Worm (Caenorhabditis elegans): ENCODE data around the gene M03F4.6.

Gene M03F4.6

DNA sequence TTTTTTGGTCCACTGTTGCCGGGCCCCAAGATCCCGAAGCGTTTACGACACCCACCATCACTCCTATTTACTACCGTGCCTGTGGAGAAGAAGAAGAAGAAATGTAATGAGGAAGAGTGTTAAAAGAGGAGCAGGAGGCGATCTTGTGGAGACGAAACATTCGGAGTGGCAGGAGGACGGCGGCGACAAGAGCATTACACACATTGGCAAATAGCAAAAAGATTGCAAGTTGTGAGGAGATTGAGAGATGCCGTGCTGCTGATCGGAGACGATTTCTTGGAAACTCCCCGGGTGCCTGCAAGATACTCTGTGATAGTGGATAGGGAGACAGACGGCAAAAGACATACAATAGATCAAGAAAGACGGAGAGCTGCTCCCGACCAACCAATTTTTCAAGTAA, 11.9 kb downstream of the M03F4.6 start, which contains the start of gene M03F4.4 (continued):
- TF ChIP-seq nhr-71 (tag; optimal IDR thresholded peaks at IDR 0.05), result peak; percentile 94
- no peak for TF ChIP-seq hlh-17 (GFP tag; optimal IDR thresholded peaks at IDR 0.05; ENCODE audit: borderline replicate concordance)

DNA sequence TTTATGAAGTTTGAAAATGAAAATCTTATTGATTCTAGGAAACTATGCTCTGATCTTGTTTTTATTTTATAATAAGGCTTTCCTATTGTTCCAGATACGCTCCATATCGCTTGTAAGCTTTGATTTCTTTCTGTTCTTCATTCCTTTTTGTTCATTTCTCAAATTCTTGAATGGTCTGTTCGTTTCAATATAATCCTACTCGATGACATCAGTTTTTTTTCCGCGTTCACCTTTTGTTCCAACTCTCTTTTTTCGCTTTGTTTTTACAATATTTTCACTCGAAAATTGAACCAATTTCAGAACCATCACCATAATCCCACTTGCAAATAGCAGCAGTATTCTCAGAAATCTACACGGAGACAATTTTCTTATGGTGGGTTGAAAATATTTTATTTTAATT, 21.4 kb downstream of the M03F4.6 start, which contains the start of gene tyra-3:
Gene tyra-3, plus strand, starts transcription at position 301 of the 400 bp plus-strand sequence.
- TF ChIP-seq unc-62 (GFP tag; optimal IDR thresholded peaks at IDR 0.05) (no peak), mep-1 (tag; optimal IDR thresholded peaks at IDR 0.05) (no peak), nhr-28 (tag; optimal IDR thresholded peaks at IDR 0.05) (no peak), pax-3 (tag; optimal IDR thresholded peaks at IDR 0.05) (no peak)

DNA sequence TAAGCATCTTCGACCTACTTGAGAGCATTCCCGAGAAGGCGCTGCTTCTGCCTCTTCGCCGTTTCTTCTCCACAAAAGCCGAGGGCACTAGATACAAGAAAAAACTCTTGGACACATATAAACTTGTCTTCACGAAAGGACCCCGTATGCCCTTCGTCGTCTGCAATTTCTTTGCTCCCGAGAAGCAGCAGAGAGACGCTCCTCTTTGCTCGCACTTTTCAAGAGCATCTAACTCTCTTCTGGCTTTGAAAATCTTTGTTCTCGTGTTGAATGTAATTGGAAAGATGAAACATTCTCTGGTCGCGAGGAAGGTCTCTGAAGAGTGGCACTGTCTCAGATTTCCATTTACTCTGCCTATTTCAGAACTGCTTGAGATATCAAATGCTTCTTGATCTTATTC, 30.1 kb downstream of the M03F4.6 start:
- TF ChIP-seq lin-14 (GFP tag; optimal IDR thresholded peaks at IDR 0.05), result peak; percentile 21
- TF ChIP-seq fkh-10 (GFP tag; optimal IDR thresholded peaks at IDR 0.05), result peak; percentile 71
- no peak for TF ChIP-seq nhr-77 (tag; optimal IDR thresholded peaks at IDR 0.05)

DNA sequence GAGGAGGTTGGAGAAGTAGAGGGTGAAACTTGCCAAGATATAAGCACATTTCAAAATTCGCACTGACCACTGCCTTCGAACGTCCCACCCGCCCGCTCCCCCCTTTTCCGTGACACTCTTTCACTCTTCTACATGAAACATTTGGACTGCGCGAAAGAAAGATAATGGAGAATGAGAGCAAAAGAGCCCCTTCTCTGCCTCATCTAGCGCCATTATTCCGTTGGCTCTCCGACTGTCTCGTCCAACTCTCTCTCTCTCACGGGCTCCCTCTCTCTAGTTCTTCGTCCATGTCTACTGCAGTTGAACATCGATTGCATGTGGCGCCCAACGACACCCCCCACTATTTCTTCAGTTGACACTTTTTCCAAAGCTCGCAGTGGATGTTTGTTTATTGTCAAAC, 36.2 kb downstream of the M03F4.6 start:
- TF ChIP-seq Y116A8C.19 (tag; optimal IDR thresholded peaks at IDR 0.05; ENCODE audit: borderline replicate concordance), result no peak
- TF ChIP-seq nhr-85 (tag), result no peak
- TF ChIP-seq ces-1 (GFP tag; optimal IDR thresholded peaks at IDR 0.05), result no peak
- peak; percentile 21 for TF ChIP-seq fkh-8 (tag; optimal IDR thresholded peaks at IDR 0.05)
- TF ChIP-seq nhr-77 (tag; optimal IDR thresholded peaks at IDR 0.05), result no peak
- TF ChIP-seq unc-86 (tag; optimal IDR thresholded peaks at IDR 0.05), result peak; percentile 21
- no peak for TF ChIP-seq jun-1 (tag; optimal IDR thresholded peaks at IDR 0.05)
- no peak for TF ChIP-seq sup-37 (GFP tag; optimal IDR thresholded peaks at IDR 0.05)
- TF ChIP-seq lin-14 (GFP tag; optimal IDR thresholded peaks at IDR 0.05), result peak; percentile 77
- TF ChIP-seq nhr-47 (tag; optimal IDR thresholded peaks at IDR 0.05), result no peak
- no peak for TF ChIP-seq ceh-82 (tag; optimal IDR thresholded peaks at IDR 0.05)

DNA sequence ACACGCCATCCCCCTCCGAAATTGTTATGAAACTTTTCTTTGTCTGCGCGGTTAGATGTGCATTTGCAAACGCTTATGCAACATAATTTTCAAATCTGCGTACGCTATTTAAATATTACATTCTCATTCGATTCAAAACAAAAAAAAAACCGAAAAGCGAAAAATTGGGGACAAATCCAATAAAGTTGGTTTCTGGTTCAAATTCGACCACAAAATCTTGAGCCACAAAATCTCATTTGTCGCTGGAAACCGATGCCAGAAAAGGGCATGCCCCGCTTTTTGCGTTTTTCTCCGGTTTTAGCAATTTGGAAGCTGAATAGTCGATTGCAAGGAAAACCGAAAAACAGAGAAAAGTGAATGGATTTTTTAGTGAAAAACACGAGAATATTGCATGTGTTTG, 37.1 kb downstream of the M03F4.6 start:
- TF ChIP-seq aly-2 (tag; optimal IDR thresholded peaks at IDR 0.05) (no peak), efl-1 (optimal IDR thresholded peaks at IDR 0.05) (no peak), efl-1 (GFP tag; optimal IDR thresholded peaks at IDR 0.05 in 1 of 2) (peak in 1 of 2 experiments; percentile 26), fkh-4 (tag; optimal IDR thresholded peaks at IDR 0.05; ENCODE audit: borderline replicate concordance) (no peak), unc-30 (tag; optimal IDR thresholded peaks at IDR 0.05) (no peak), lin-14 (GFP tag; optimal IDR thresholded peaks at IDR 0.05) (peak; percentile 54), lin-15B (tag; optimal IDR thresholded peaks at IDR 0.05) (no peak), Y116A8C.19 (tag; optimal IDR thresholded peaks at IDR 0.05; ENCODE audit: borderline replicate concordance) (no peak)

DNA sequence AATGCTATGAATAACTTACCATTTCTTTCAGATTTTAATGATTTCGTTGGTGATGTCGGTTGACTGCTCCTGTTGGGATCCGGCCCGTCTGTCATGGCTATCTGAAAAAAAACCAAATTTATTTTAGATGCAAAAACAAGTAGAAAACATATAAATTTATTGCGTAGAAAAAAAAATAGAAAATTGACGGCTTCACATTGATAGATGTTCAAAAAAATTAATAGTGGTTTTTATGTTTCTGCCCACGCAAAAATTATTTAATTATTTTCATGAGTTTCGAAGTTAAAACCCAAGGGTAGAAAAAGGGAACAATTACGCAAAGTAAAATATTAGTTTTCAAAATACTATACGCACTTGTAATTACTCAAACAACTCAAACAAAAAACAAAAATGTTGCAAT, 39.5 kb downstream of the M03F4.6 start, which contains the start of gene mct-4:
Gene mct-4, minus strand, starts transcription at position 101 of the 400 bp plus-strand sequence.
- TF ChIP-seq nhr-71 (tag; optimal IDR thresholded peaks at IDR 0.05), result no peak
- no peak for TF ChIP-seq nhr-90 (tag; optimal IDR thresholded peaks at IDR 0.05; ENCODE audit: poor library complexity)
- TF ChIP-seq ceh-63 (GFP tag; optimal IDR thresholded peaks at IDR 0.05), result no peak
- no peak for TF ChIP-seq nhr-20 (tag; optimal IDR thresholded peaks at IDR 0.05)
- no peak for TF ChIP-seq lir-3 (tag; optimal IDR thresholded peaks at IDR 0.05; ENCODE audit: poor library complexity)
- no peak for TF ChIP-seq unc-62 (GFP tag; optimal IDR thresholded peaks at IDR 0.05)
- no peak for TF ChIP-seq zag-1 (tag; optimal IDR thresholded peaks at IDR 0.05)
- TF ChIP-seq irx-1 (tag; optimal IDR thresholded peaks at IDR 0.05), result no peak
- TF ChIP-seq mef-2 (tag; optimal IDR thresholded peaks at IDR 0.05), result no peak
- TF ChIP-seq lin-15B (tag; optimal IDR thresholded peaks at IDR 0.05), result no peak
- TF ChIP-seq lin-13 (GFP tag; optimal IDR thresholded peaks at IDR 0.05), result no peak
- no peak for TF ChIP-seq alr-1 (tag; optimal IDR thresholded peaks at IDR 0.05; ENCODE audit: borderline replicate concordance)
- TF ChIP-seq rnt-1 (tag; optimal IDR thresholded peaks at IDR 0.05), result no peak
- no peak for TF ChIP-seq jun-1 (tag; optimal IDR thresholded peaks at IDR 0.05)
- TF ChIP-seq ztf-4 (tag; optimal IDR thresholded peaks at IDR 0.05), result no peak
- no peak for TF ChIP-seq ces-1 (GFP tag; optimal IDR thresholded peaks at IDR 0.05)
- TF ChIP-seq ama-1 (optimal IDR thresholded peaks at IDR 0.05), result no peak
